Worm (Caenorhabditis elegans) whole organism, L4/young adult: ENCODE results near the gene B0462.4.
"Not testable (repeated sequence)": the region's sequence is repeated elsewhere in the genome, so short reads cannot be mapped to it uniquely, and the experiment has no call there.

Source experiments
- W03F9.2 ChIP-seq: fragments of 150-350 bp; optimal IDR thresholded peaks from 2 replicates; lab custom pipeline; 2014; ENCODE audit warnings: missing biosample characterization, missing genetic modification characterization
- him-1 ChIP-seq: sonication (generic microtip); optimal IDR thresholded peaks from 2 replicates; lab custom pipeline; 2016; ENCODE audit warnings: missing genotype, missing genetic modification reagents, missing genetic modification characterization, missing compliant biosample characterization

- not testable (repeated sequence) for TF ChIP-seq him-1, W03F9.2 (tag; lab: Kevin White, UChicago)
These were observed 28.6 kb downstream of the B0462.4 start, which contains the start of gene Y51A2A.6 for ce11 chrV:18302414-18302813.
